Fruit fly (Drosophila melanogaster): ENCODE results near the gene CG42359.

The CG42359 gene

dm6 chr3R:19152835-19153234 is 9.3 kb downstream of the CG42359 start (continued):
- peak; percentile 8 for TF ChIP-seq CG3032 (tag; optimal IDR thresholded peaks at IDR 0.05)
- TF ChIP-seq achi (GFP tag; optimal IDR thresholded peaks at IDR 0.05), result no peak
- no peak for TF ChIP-seq eg (GFP tag; IDR thresholded peaks at IDR 0.05)
- TF ChIP-seq Eip93F (GFP tag; optimal IDR thresholded peaks at IDR 0.05), result no peak
- no peak for TF ChIP-seq CG11294 (GFP tag; IDR thresholded peaks at IDR 0.05)
- no peak for TF ChIP-seq net (GFP tag; optimal IDR thresholded peaks at IDR 0.05)
- no peak for TF ChIP-seq dac (GFP tag; optimal IDR thresholded peaks at IDR 0.05)
- TF ChIP-seq dsx (GFP tag; optimal IDR thresholded peaks at IDR 0.05; ENCODE audit: poor library complexity, severe bottlenecking), result no peak
- TF ChIP-seq CG32006 (GFP tag; optimal IDR thresholded peaks at IDR 0.05), result peak; percentile 25
- TF ChIP-seq lz (GFP tag; optimal IDR thresholded peaks at IDR 0.05), result no peak

- TF ChIP-seq fkh (GFP tag; optimal IDR thresholded peaks at IDR 0.05) (peak; percentile 15), CG6163 (GFP tag; IDR thresholded peaks at IDR 0.05) (peak; percentile 45; the same call in 1 of the 3 replicates), achi (GFP tag; optimal IDR thresholded peaks at IDR 0.05) (peak; percentile 34), esn (GFP tag; optimal IDR thresholded peaks at IDR 0.05) (no peak), CG8119 (GFP tag; IDR thresholded peaks at IDR 0.05) (peak; percentile 44; the same call in 2 of the 3 replicates), CG11294 (GFP tag; IDR thresholded peaks at IDR 0.05) (0 out of 2 replicates have a peak, but pooled peaks have one; percentile 14), Met (GFP tag; optimal IDR thresholded peaks at IDR 0.05) (peak; percentile 8), CG15336 (GFP tag; IDR thresholded peaks at IDR 0.05) (peak; percentile 52), Eip93F (GFP tag; optimal IDR thresholded peaks at IDR 0.05) (no peak), Sox15 (GFP tag; optimal IDR thresholded peaks at IDR 0.05) (no peak), CG10631 (GFP tag; optimal IDR thresholded peaks at IDR 0.05) (peak; percentile 16), dac (GFP tag; optimal IDR thresholded peaks at IDR 0.05) (no peak), Eip78C (GFP tag) (peak; percentile 45), Blimp-1 (GFP tag; optimal IDR thresholded peaks at IDR 0.05) (no peak), eg (GFP tag; IDR thresholded peaks at IDR 0.05) (peak; percentile 70), CG8632 (GFP tag; optimal IDR thresholded peaks at IDR 0.05) (peak; percentile 6), cyc (GFP tag; optimal IDR thresholded peaks at IDR 0.05) (no peak), net (GFP tag; optimal IDR thresholded peaks at IDR 0.05) (peak; percentile 18), CG3919 (GFP tag; optimal IDR thresholded peaks at IDR 0.05) (no peak), OdsH (GFP tag; optimal IDR thresholded peaks at IDR 0.05) (peak; percentile 14), Ets21C (GFP tag; optimal IDR thresholded peaks at IDR 0.05) (no peak), Hr39 (GFP tag; optimal IDR thresholded peaks at IDR 0.05) (no peak), CG32006 (GFP tag; optimal IDR thresholded peaks at IDR 0.05) (peak; percentile 30), svp (GFP tag) (peak; percentile 82), Smox (GFP tag; optimal IDR thresholded peaks at IDR 0.05) (peak; percentile 7), Ets96B (tag; optimal IDR thresholded peaks at IDR 0.05) (no peak), CG10669 (GFP tag; optimal IDR thresholded peaks at IDR 0.05) (no peak)
Observed at dm6 chr3R:19151848-19152787, 10.0 kb downstream of the CG42359 start.

- TF ChIP-seq CG11762 (GFP tag; optimal IDR thresholded peaks at IDR 0.05; ENCODE audit: insufficient read depth) (no peak), cyc (GFP tag; optimal IDR thresholded peaks at IDR 0.05) (no peak), Sox14 (GFP tag; optimal IDR thresholded peaks at IDR 0.05) (no peak), Eip78C (GFP tag) (peak; percentile 58), ss (GFP tag; optimal IDR thresholded peaks at IDR 0.05) (peak in 1 of 2 experiments; percentile 31), CG6854 (GFP tag; optimal IDR thresholded peaks at IDR 0.05) (peak; percentile 78), Hr38 (GFP tag; optimal IDR thresholded peaks at IDR 0.05) (no peak), CG32006 (GFP tag; optimal IDR thresholded peaks at IDR 0.05) (no peak), CG1621 (tag; optimal IDR thresholded peaks at IDR 0.05) (no peak), topi (GFP tag; optimal IDR thresholded peaks at IDR 0.05) (no peak), dsx (GFP tag; optimal IDR thresholded peaks at IDR 0.05; ENCODE audit: poor library complexity, severe bottlenecking) (no peak), acj6 (GFP tag; optimal IDR thresholded peaks at IDR 0.05) (no peak), CG9139 (GFP tag; optimal IDR thresholded peaks at IDR 0.05) (no peak), Blimp-1 (GFP tag; optimal IDR thresholded peaks at IDR 0.05) (peak; percentile 63)
Observed at dm6 chr3R:19150856-19151651, 11.0 kb downstream of the CG42359 start.
